Fruit fly (Drosophila melanogaster): ENCODE results near the gene salt.
A peak's percentile ranks its signal among the peaks of the same experiment; 100 is the strongest.

salt gene

dm6 chr3R:31771790-31772576, 17.5 kb upstream of the salt start, which contains the start of the genes betaGlu and sip3 (continued):
- TF ChIP-seq tna (GFP tag; IDR thresholded peaks at IDR 0.05; ENCODE audit: partially characterized antibody) (peak; percentile 93), CG10321 (GFP tag; IDR thresholded peaks at IDR 0.05) (no peak), nau (GFP tag; optimal IDR thresholded peaks at IDR 0.05) (no peak), tin (GFP tag; optimal IDR thresholded peaks at IDR 0.05) (no peak), ssp (GFP tag; IDR thresholded peaks at IDR 0.05) (no peak), Lhr (GFP tag; optimal IDR thresholded peaks at IDR 0.05) (no peak), Ptx1 (GFP tag; IDR thresholded peaks at IDR 0.05) (no peak), bbx (GFP tag; IDR thresholded peaks at IDR 0.05; ENCODE audit: partially characterized antibody) (peak; percentile 92), E2f1 (GFP tag; IDR thresholded peaks at IDR 0.05) (no peak), CG17802 (tag; optimal IDR thresholded peaks at IDR 0.05) (no peak), B-H1 (GFP tag; IDR thresholded peaks at IDR 0.05) (no peak), Atf3 (GFP tag; optimal IDR thresholded peaks at IDR 0.05) (no peak), Awh (GFP tag; IDR thresholded peaks at IDR 0.05) (no peak), CG12659 (GFP tag; optimal IDR thresholded peaks at IDR 0.05) (peak; percentile 75), Ssrp (tag; optimal IDR thresholded peaks at IDR 0.05) (no peak), al (GFP tag; IDR thresholded peaks at IDR 0.05) (no peak), Max (GFP tag; optimal IDR thresholded peaks at IDR 0.05) (peak; percentile 35), ap (GFP tag; IDR thresholded peaks at IDR 0.05) (no peak), Xrp1 (GFP tag; IDR thresholded peaks at IDR 0.05) (no peak), Ets97D (GFP tag; optimal IDR thresholded peaks at IDR 0.05) (peak; percentile 47), CG4404 (GFP tag; IDR thresholded peaks at IDR 0.05) (no peak), chm (GFP tag; IDR thresholded peaks at IDR 0.05) (no peak), bigmax (GFP tag; optimal IDR thresholded peaks at IDR 0.05) (no peak), az2 (GFP tag; optimal IDR thresholded peaks at IDR 0.05) (no peak), Dek (tag; optimal IDR thresholded peaks at IDR 0.05) (peak; percentile 27), CG9727 (GFP tag; optimal IDR thresholded peaks at IDR 0.05) (peak; percentile 20), disco-r (GFP tag; optimal IDR thresholded peaks at IDR 0.05) (no peak), D19A (tag; optimal IDR thresholded peaks at IDR 0.05) (no peak), zen (tag; optimal IDR thresholded peaks at IDR 0.05) (no peak), Spps (tag; optimal IDR thresholded peaks at IDR 0.05) (no peak), sim (GFP tag; IDR thresholded peaks at IDR 0.05) (no peak), jing (GFP tag; optimal IDR thresholded peaks at IDR 0.05) (no peak), CG13894 (tag; optimal IDR thresholded peaks at IDR 0.05) (no peak), CG9437 (GFP tag; optimal IDR thresholded peaks at IDR 0.05) (peak; percentile 12), Mes4 (GFP tag; optimal IDR thresholded peaks at IDR 0.05) (no peak), sens (GFP tag) (peak; percentile 83), hth (optimal IDR thresholded peaks at IDR 0.05) (no peak), CG3281 (GFP tag; optimal IDR thresholded peaks at IDR 0.05) (no peak), CG16779 (GFP tag; IDR thresholded peaks at IDR 0.05) (no peak), Mrtf (GFP tag; IDR thresholded peaks at IDR 0.05) (no peak), CG18011 (GFP tag; optimal IDR thresholded peaks at IDR 0.05) (no peak), Oaz (GFP tag; IDR thresholded peaks at IDR 0.05) (no peak), Meics (GFP tag; optimal IDR thresholded peaks at IDR 0.05) (no peak), CG2129 (GFP tag; IDR thresholded peaks at IDR 0.05; ENCODE audit: partially characterized antibody) (peak; percentile 62), dmrt11E (tag; optimal IDR thresholded peaks at IDR 0.05) (peak; percentile 21), lov (optimal IDR thresholded peaks at IDR 0.05) (no peak), lov (GFP tag; IDR thresholded peaks at IDR 0.05) (no peak), Neu2 (GFP tag; optimal IDR thresholded peaks at IDR 0.05; ENCODE audit: borderline replicate concordance) (no peak), ato (GFP tag; IDR thresholded peaks at IDR 0.05; ENCODE audit: partially characterized antibody) (peak; percentile 91), Myb (GFP tag; optimal IDR thresholded peaks at IDR 0.05) (peak; percentile 20), CG10959 (GFP tag; IDR thresholded peaks at IDR 0.05) (no peak)

Data from whole organism, embryonic.